Fruit fly (Drosophila melanogaster) whole organism, prepupa: ENCODE measurements around the gene meru.

Experiments
- Blimp-1 ChIP-seq: fragments of 200-800 bp; sonication (Bioruptor generic); optimal IDR thresholded peaks from 3 replicates; lab custom pipeline; 2017; ENCODE audit warnings: missing biosample characterization, missing genetic modification characterization, mild to moderate bottlenecking, moderate library complexity, missing genetic modification reagents
- CG10631 ChIP-seq: fragments of 200-800 bp; sonication (Bioruptor generic); optimal IDR thresholded peaks from 2 replicates; lab custom pipeline; 2016; ENCODE audit warnings: missing biosample characterization, missing genetic modification characterization
- CG10669 ChIP-seq: fragments of 200-800 bp; sonication (Bioruptor generic); optimal IDR thresholded peaks from 3 replicates; lab custom pipeline; 2018; ENCODE audit warnings: missing biosample characterization, mild to moderate bottlenecking, missing genetic modification characterization, moderate library complexity
- CG11294 ChIP-seq: fragments of 200-800 bp; sonication (Bioruptor generic); IDR thresholded peaks from 2 replicates; pipeline ENCODE4 v1.3.6; 2022; ENCODE audit warnings: missing biosample characterization, missing genetic modification characterization
- CG11762 ChIP-seq: fragments of 200-800 bp; sonication (Bioruptor generic); optimal IDR thresholded peaks from 3 replicates; lab custom pipeline; 2016; ENCODE audit warnings: missing biosample characterization, missing genetic modification characterization; ENCODE audit not compliant: insufficient read depth
- CG11902 ChIP-seq: fragments of 200-800 bp; sonication (Bioruptor generic); optimal IDR thresholded peaks from 3 replicates; lab custom pipeline; 2016; ENCODE audit warnings: missing biosample characterization, missing genetic modification characterization
- CG16779 ChIP-seq: fragments of 200-800 bp; sonication (Bioruptor generic); optimal IDR thresholded peaks from 3 replicates; lab custom pipeline; 2017; ENCODE audit warnings: missing biosample characterization, mild to moderate bottlenecking, missing genetic modification characterization
- CG3032 ChIP-seq: fragments of 200-800 bp; optimal IDR thresholded peaks from 2 replicates; lab custom pipeline; 2019; ENCODE audit warnings: missing biosample characterization, mild to moderate bottlenecking, missing genetic modification characterization, moderate library complexity
- CG31627 ChIP-seq: fragments of 200-800 bp; sonication (Bioruptor generic); optimal IDR thresholded peaks from 3 replicates; lab custom pipeline; 2016; ENCODE audit warnings: missing biosample characterization, missing genetic modification characterization
- CG32006 ChIP-seq: fragments of 200-800 bp; sonication (Bioruptor generic); optimal IDR thresholded peaks from 3 replicates; lab custom pipeline; 2017; ENCODE audit warnings: missing biosample characterization, mild to moderate bottlenecking, missing genetic modification characterization
- CG3919 ChIP-seq: fragments of 200-800 bp; sonication (Bioruptor generic); optimal IDR thresholded peaks from 3 replicates; lab custom pipeline; 2016; ENCODE audit warnings: missing biosample characterization, missing genetic modification characterization
- CG4318 ChIP-seq: fragments of 200-800 bp; sonication (Bioruptor generic); optimal IDR thresholded peaks from 3 replicates; lab custom pipeline; 2017; ENCODE audit warnings: missing biosample characterization, mild to moderate bottlenecking, missing genetic modification characterization
- CG6163 ChIP-seq: fragments of 200-800 bp; sonication (Bioruptor generic); IDR thresholded peaks from 3 replicates; pipeline ENCODE4 v1.3.6; 2022; ENCODE audit warnings: missing biosample characterization, missing genetic modification characterization
- CG6276 ChIP-seq: fragments of 200-800 bp; sonication (Bioruptor generic); optimal IDR thresholded peaks from 2 replicates; lab custom pipeline; 2017; ENCODE audit warnings: missing biosample characterization, mild to moderate bottlenecking, missing genetic modification characterization
- CG6792 ChIP-seq: fragments of 200-800 bp; sonication (Bioruptor generic); optimal IDR thresholded peaks from 3 replicates; lab custom pipeline; 2016; ENCODE audit warnings: missing biosample characterization, missing genetic modification characterization
- CG6854 ChIP-seq: fragments of 200-800 bp; sonication (Bioruptor generic); optimal IDR thresholded peaks from 2 replicates; lab custom pipeline; 2017; ENCODE audit warnings: missing biosample characterization, mild to moderate bottlenecking, missing genetic modification characterization
- CG7368 ChIP-seq: fragments of 200-800 bp; sonication (Bioruptor generic); optimal IDR thresholded peaks from 3 replicates; lab custom pipeline; 2016; ENCODE audit warnings: missing biosample characterization, missing genetic modification characterization
- CG8119 ChIP-seq: fragments of 200-800 bp; sonication (Bioruptor generic); IDR thresholded peaks from 3 replicates; pipeline ENCODE4 v1.3.6; 2022; ENCODE audit warnings: missing biosample characterization, missing genetic modification characterization
- CG8632 ChIP-seq: fragments of 200-800 bp; sonication (Bioruptor generic); optimal IDR thresholded peaks from 3 replicates; lab custom pipeline; 2016; ENCODE audit warnings: missing biosample characterization, missing genetic modification characterization
- CG9139 ChIP-seq: fragments of 200-800 bp; sonication (Bioruptor generic); optimal IDR thresholded peaks from 3 replicates; lab custom pipeline; 2017; ENCODE audit warnings: missing biosample characterization, mild to moderate bottlenecking, missing genetic modification characterization
- Eip78C ChIP-seq: fragments of 200-800 bp; sonication (Bioruptor generic); peaks from one replicate; lab custom pipeline; 2016; ENCODE audit warnings: missing biosample characterization, missing genetic modification characterization
- Eip93F ChIP-seq: fragments of 200-800 bp; sonication (Bioruptor generic); optimal IDR thresholded peaks from 2 replicates; lab custom pipeline; 2016; ENCODE audit warnings: missing biosample characterization, mild to moderate bottlenecking, missing genetic modification characterization
- Ets21C ChIP-seq: fragments of 200-800 bp; sonication (Bioruptor generic); optimal IDR thresholded peaks from 3 replicates; lab custom pipeline; 2016; ENCODE audit warnings: missing biosample characterization, missing genetic modification characterization
- Ets96B ChIP-seq: fragments of 200-800 bp; optimal IDR thresholded peaks from 2 replicates; lab custom pipeline; 2019; ENCODE audit warnings: missing biosample characterization, mild to moderate bottlenecking, missing genetic modification characterization, moderate library complexity
- Gug ChIP-seq: fragments of 200-800 bp; sonication (Bioruptor generic); IDR thresholded peaks from 2 replicates; pipeline ENCODE4 v1.3.6; 2022; ENCODE audit warnings: missing biosample characterization, missing genetic modification characterization
- Hr38 ChIP-seq: sonication (Bioruptor generic); optimal IDR thresholded peaks from 2 replicates; lab custom pipeline; 2016; ENCODE audit warnings: missing biosample characterization, missing genetic modification characterization
- Hr39 ChIP-seq: fragments of 200-800 bp; sonication (Bioruptor generic); optimal IDR thresholded peaks from 2 replicates; lab custom pipeline; 2016; ENCODE audit warnings: missing biosample characterization, missing genetic modification characterization
- Hr4 ChIP-seq: fragments of 200-800 bp; sonication (Bioruptor generic); optimal IDR thresholded peaks from 3 replicates; lab custom pipeline; 2016; ENCODE audit warnings: missing biosample characterization, missing genetic modification characterization
- Lpt ChIP-seq: fragments of 200-800 bp; sonication (Bioruptor generic); optimal IDR thresholded peaks from 3 replicates; lab custom pipeline; 2016; ENCODE audit warnings: missing biosample characterization, missing genetic modification characterization
- Met ChIP-seq: fragments of 200-800 bp; sonication (Bioruptor generic); optimal IDR thresholded peaks from 3 replicates; lab custom pipeline; 2016; ENCODE audit warnings: missing biosample characterization, missing genetic modification characterization
- OdsH ChIP-seq: fragments of 200-800 bp; sonication (Bioruptor generic); optimal IDR thresholded peaks from 3 replicates; lab custom pipeline; 2016; ENCODE audit warnings: missing biosample characterization, missing genetic modification characterization
- Sox102F ChIP-seq: fragments of 200-800 bp; sonication (Bioruptor generic); optimal IDR thresholded peaks from 2 replicates; lab custom pipeline; 2016; ENCODE audit warnings: missing biosample characterization, mild to moderate bottlenecking, missing genetic modification characterization
- Sox14 ChIP-seq: fragments of 200-800 bp; sonication (Bioruptor generic); optimal IDR thresholded peaks from 3 replicates; lab custom pipeline; 2016; ENCODE audit warnings: missing biosample characterization, missing genetic modification characterization
- Sox15 ChIP-seq: fragments of 200-800 bp; sonication (Bioruptor generic); optimal IDR thresholded peaks from 3 replicates; lab custom pipeline; 2016; ENCODE audit warnings: missing biosample characterization, missing genetic modification characterization
- achi ChIP-seq: fragments of 200-800 bp; sonication (Bioruptor generic); optimal IDR thresholded peaks from 3 replicates; lab custom pipeline; 2016; ENCODE audit warnings: missing biosample characterization, missing genetic modification characterization
- acj6 ChIP-seq: fragments of 200-800 bp; sonication (Bioruptor generic); optimal IDR thresholded peaks from 3 replicates; lab custom pipeline; 2016; ENCODE audit warnings: missing biosample characterization, missing genetic modification characterization
- cyc ChIP-seq: fragments of 200-800 bp; sonication (Bioruptor generic); optimal IDR thresholded peaks from 3 replicates; lab custom pipeline; 2016; ENCODE audit warnings: missing biosample characterization, missing genetic modification characterization
- dsx ChIP-seq: fragments of 200-800 bp; optimal IDR thresholded peaks from 3 replicates; lab custom pipeline; 2019; ENCODE audit warnings: missing biosample characterization, mild to moderate bottlenecking, missing genetic modification characterization, moderate library complexity; ENCODE audit not compliant: poor library complexity, severe bottlenecking
- eg ChIP-seq: fragments of 200-800 bp; sonication (Bioruptor generic); IDR thresholded peaks from 3 replicates; pipeline ENCODE4 v1.3.6; 2022; ENCODE audit warnings: missing biosample characterization, missing genetic modification characterization
- esn ChIP-seq: fragments of 200-800 bp; sonication (Bioruptor generic); optimal IDR thresholded peaks from 2 replicates; lab custom pipeline; 2016; ENCODE audit warnings: missing biosample characterization, mild to moderate bottlenecking, missing genetic modification characterization, moderate library complexity
- fd59A ChIP-seq: fragments of 200-800 bp; sonication (Bioruptor generic); optimal IDR thresholded peaks from 2 replicates; lab custom pipeline; 2017; ENCODE audit warnings: missing biosample characterization, mild to moderate bottlenecking, missing genetic modification characterization, missing genetic modification reagents
- fd85E ChIP-seq: fragments of 200-800 bp; sonication (Bioruptor generic); optimal IDR thresholded peaks from 3 replicates; lab custom pipeline; 2016; ENCODE audit warnings: missing biosample characterization, missing genetic modification characterization
- lz ChIP-seq: fragments of 200-800 bp; sonication (Bioruptor generic); optimal IDR thresholded peaks from 3 replicates; lab custom pipeline; 2016; ENCODE audit warnings: missing biosample characterization, missing genetic modification characterization
- pdm3 ChIP-seq: fragments of 200-800 bp; sonication (Bioruptor generic); optimal IDR thresholded peaks from 3 replicates; lab custom pipeline; 2016; ENCODE audit warnings: missing biosample characterization, missing genetic modification characterization
- salr ChIP-seq, 2 experiments: fragments of 200-800 bp; sonication (Bioruptor generic); optimal IDR thresholded peaks; 3 replicates each; lab custom pipeline; 2016 to 2018; ENCODE audit warnings: missing biosample characterization in 2 of 2, missing genetic modification characterization in 2 of 2, mild to moderate bottlenecking in 1 of 2
- spab ChIP-seq: fragments of 200-800 bp; sonication (Bioruptor generic); optimal IDR thresholded peaks from 2 replicates; lab custom pipeline; 2017; ENCODE audit warnings: missing biosample characterization, mild to moderate bottlenecking, missing genetic modification characterization, missing genetic modification reagents
- ss ChIP-seq, 2 experiments: fragments of 200-800 bp; sonication (Bioruptor generic); optimal IDR thresholded peaks; 2 replicates in 1 of 2; 3 replicates in 1 of 2; lab custom pipeline; 2017 to 2018; ENCODE audit warnings: mild to moderate bottlenecking in 2 of 2, missing biosample characterization in 2 of 2, missing genetic modification characterization in 2 of 2, moderate library complexity in 1 of 2
- svp ChIP-seq: fragments of 200-800 bp; sonication (Bioruptor generic); peaks from one replicate; lab custom pipeline; 2016; ENCODE audit warnings: missing biosample characterization, missing genetic modification characterization
- topi ChIP-seq: fragments of 200-800 bp; sonication (Bioruptor generic); optimal IDR thresholded peaks from 3 replicates; lab custom pipeline; 2016; ENCODE audit warnings: missing biosample characterization, missing genetic modification characterization
- vri ChIP-seq: fragments of 200-800 bp; sonication (Bioruptor generic); optimal IDR thresholded peaks from 3 replicates; lab custom pipeline; 2016; ENCODE audit warnings: missing biosample characterization, mild to moderate bottlenecking, missing genetic modification characterization

meru gene

dm6 chr3L:15815353-15816142, 28.3 kb downstream of the meru start:
- TF ChIP-seq Hr4 (GFP tag; lab: Kevin White, UChicago) (peak; percentile 93), Blimp-1 (GFP tag; lab: Kevin White, UChicago) (peak; percentile 74), Met (GFP tag; lab: Kevin White, UChicago) (peak; percentile 94), topi (GFP tag; lab: Kevin White, UChicago) (peak; percentile 95), Sox102F (GFP tag; lab: Kevin White, UChicago) (peak; percentile 89), Sox14 (GFP tag; lab: Kevin White, UChicago) (peak; percentile 94), ss (GFP tag; optimal IDR thresholded peaks at IDR 0.05; lab: Kevin White, UChicago) (peak; percentile 84 to 90), CG6792 (GFP tag; lab: Kevin White, UChicago) (peak; percentile 95), spab (GFP tag; lab: Kevin White, UChicago) (peak; percentile 90), Ets21C (GFP tag; lab: Kevin White, UChicago) (peak; percentile 87), fd59A (peak; percentile 86), Lpt (GFP tag; lab: Kevin White, UChicago) (peak; percentile 94), dsx (GFP tag; lab: Kevin White, UChicago) (peak; percentile 92), CG8119 (GFP tag; lab: Robert Waterston, UW) (peak; percentile 95), OdsH (peak; percentile 95), Sox15 (peak; percentile 87), CG7368 (peak; percentile 91), lz (peak; percentile 93), acj6 (GFP tag; lab: Kevin White, UChicago) (peak; percentile 95), Hr38 (GFP tag; lab: Kevin White, UChicago) (no peak), pdm3 (GFP tag; lab: Kevin White, UChicago) (peak; percentile 91), CG11902 (peak; percentile 75), salr (GFP tag; optimal IDR thresholded peaks at IDR 0.05; lab: Kevin White, UChicago) (peak in 1 of 2 experiments; percentile 95), CG9139 (peak; percentile 83), CG3032 (tag; lab: Kevin White, UChicago) (peak; percentile 90), Eip93F (peak; percentile 30), fd85E (GFP tag; lab: Kevin White, UChicago) (peak; percentile 75), Hr39 (GFP tag; lab: Kevin White, UChicago) (no peak), CG8632 (GFP tag; lab: Kevin White, UChicago) (peak; percentile 95), eg (GFP tag; lab: Robert Waterston, UW) (no peak; the same call in 1 of the 3 replicates), CG31627 (GFP tag; lab: Kevin White, UChicago) (peak; percentile 92), CG3919 (peak; percentile 96), Ets96B (tag; lab: Kevin White, UChicago) (peak; percentile 92), svp (GFP tag; lab: Kevin White, UChicago) (peak; percentile 95), CG11762 (GFP tag; lab: Kevin White, UChicago) (peak; percentile 96), CG6163 (GFP tag; lab: Robert Waterston, UW) (peak; percentile 88; the same call in 2 of the 3 replicates), CG6276 (GFP tag; lab: Kevin White, UChicago) (no peak), Gug (GFP tag; lab: Robert Waterston, UW) (peak; percentile 88), vri (GFP tag; lab: Kevin White, UChicago) (peak; percentile 67), achi (GFP tag; lab: Kevin White, UChicago) (peak; percentile 95), Eip78C (GFP tag; lab: Kevin White, UChicago) (peak; percentile 99), CG10669 (GFP tag; lab: Kevin White, UChicago) (peak; percentile 91), cyc (GFP tag; lab: Kevin White, UChicago) (peak; percentile 90), CG16779 (no peak), CG32006 (peak; percentile 96), CG6854 (peak; percentile 75), CG10631 (GFP tag; lab: Kevin White, UChicago) (peak; percentile 96), esn (GFP tag; lab: Kevin White, UChicago) (peak; percentile 96), CG4318 (GFP tag; lab: Kevin White, UChicago) (peak; percentile 90), CG11294 (peak; percentile 78; the same call in 1 of the 2 replicates)
